Worm (Caenorhabditis elegans) whole organism, late embryonic: Measurements from ENCODE around the gene srbc-17.

Experiments used
- C38D4.7 ChIP-seq: fragments of 200-800 bp; sonication (Bioruptor generic); optimal IDR thresholded peaks from 2 replicates; lab custom pipeline; 2018; ENCODE audit warnings: mild to moderate bottlenecking, missing genetic modification characterization, moderate library complexity, missing compliant biosample characterization
- F13H6.1 ChIP-seq: sonication (generic microtip); optimal IDR thresholded peaks from 2 replicates; lab custom pipeline; 2016; ENCODE audit warnings: missing genetic modification characterization, missing compliant biosample characterization
- T23F11.4 ChIP-seq: fragments of 200-800 bp; sonication (Bioruptor generic); optimal IDR thresholded peaks from 2 replicates; lab custom pipeline; 2018; ENCODE audit warnings: mild to moderate bottlenecking, missing genetic modification characterization, missing compliant biosample characterization
- ceh-14 ChIP-seq: sonication (generic microtip); optimal IDR thresholded peaks from 2 replicates; lab custom pipeline; 2016; ENCODE audit warnings: missing genotype, missing genetic modification characterization, missing compliant biosample characterization
- ceh-18 ChIP-seq: sonication (generic microtip); optimal IDR thresholded peaks from 2 replicates; lab custom pipeline; 2016; ENCODE audit warnings: missing genetic modification characterization, missing compliant biosample characterization
- ceh-22 ChIP-seq: sonication (generic microtip); optimal IDR thresholded peaks from 2 replicates; lab custom pipeline; 2017; ENCODE audit warnings: missing biosample characterization, missing genetic modification characterization
- ceh-30 ChIP-seq: fragments of 150-350 bp; optimal IDR thresholded peaks from 2 replicates; lab custom pipeline; 2014; ENCODE audit warnings: missing biosample characterization, missing genetic modification characterization
- ceh-48 ChIP-seq: sonication (generic microtip); optimal IDR thresholded peaks from 2 replicates; lab custom pipeline; 2016; ENCODE audit warnings: missing genetic modification characterization, inconsistent platforms, missing compliant biosample characterization
- ceh-9 ChIP-seq: sonication (generic microtip); optimal IDR thresholded peaks from 2 replicates; lab custom pipeline; 2016; ENCODE audit warnings: mild to moderate bottlenecking, missing genetic modification characterization, inconsistent platforms, missing compliant biosample characterization
- dmd-4 ChIP-seq: sonication (generic microtip); optimal IDR thresholded peaks from 2 replicates; lab custom pipeline; 2016; ENCODE audit warnings: borderline replicate concordance, missing genetic modification characterization, missing compliant biosample characterization
- dve-1 ChIP-seq: sonication (generic microtip); optimal IDR thresholded peaks from 2 replicates; lab custom pipeline; 2017; ENCODE audit warnings: antibody characterized with exemption, mild to moderate bottlenecking, missing genetic modification characterization, missing compliant biosample characterization
- fax-1 ChIP-seq: sonication (generic microtip); optimal IDR thresholded peaks from 2 replicates; lab custom pipeline; 2016; ENCODE audit warnings: missing genotype, missing genetic modification characterization, missing compliant biosample characterization
- fkh-10 ChIP-seq: fragments of 150-350 bp; optimal IDR thresholded peaks from 2 replicates; lab custom pipeline; 2014; ENCODE audit warnings: missing biosample characterization, missing genetic modification reagents, missing genetic modification characterization
- hlh-15 ChIP-seq: sonication (generic microtip); optimal IDR thresholded peaks from 2 replicates; lab custom pipeline; 2016; ENCODE audit warnings: missing genetic modification characterization, missing compliant biosample characterization
- hlh-30 ChIP-seq: sonication (generic microtip); optimal IDR thresholded peaks from 2 replicates; lab custom pipeline; 2017; ENCODE audit warnings: antibody characterized with exemption, missing genetic modification characterization, missing compliant biosample characterization; ENCODE audit not compliant: insufficient read depth
- hlh-6 ChIP-seq: sonication (generic microtip); optimal IDR thresholded peaks from 2 replicates; lab custom pipeline; 2016; ENCODE audit warnings: missing genotype, missing genetic modification characterization, missing compliant biosample characterization
- lim-6 ChIP-seq: sonication (generic microtip); optimal IDR thresholded peaks from 2 replicates; lab custom pipeline; 2016; ENCODE audit warnings: missing genetic modification characterization, missing compliant biosample characterization
- lin-11 ChIP-seq: fragments of 200-800 bp; sonication (Bioruptor generic); optimal IDR thresholded peaks from 2 replicates; lab custom pipeline; 2018; ENCODE audit warnings: mild to moderate bottlenecking, missing genetic modification characterization, missing compliant biosample characterization
- madf-2 ChIP-seq: sonication (generic microtip); optimal IDR thresholded peaks from 2 replicates; lab custom pipeline; 2017; ENCODE audit warnings: missing genetic modification characterization, missing compliant biosample characterization
- mec-3 ChIP-seq: sonication (generic microtip); optimal IDR thresholded peaks from 2 replicates; lab custom pipeline; 2016; ENCODE audit warnings: borderline replicate concordance, missing genetic modification characterization, missing compliant biosample characterization
- nfya-1 ChIP-seq: sonication (generic microtip); optimal IDR thresholded peaks from 2 replicates; lab custom pipeline; 2017; ENCODE audit warnings: missing genetic modification characterization, mild to moderate bottlenecking, missing compliant biosample characterization, antibody characterized with exemption, moderate library complexity
- nhr-11 ChIP-seq: fragments of 150-350 bp; optimal IDR thresholded peaks from 2 replicates; lab custom pipeline; 2014; ENCODE audit warnings: missing biosample characterization, missing genetic modification characterization
- nhr-232 ChIP-seq: sonication (generic microtip); optimal IDR thresholded peaks from 2 replicates; lab custom pipeline; 2016; ENCODE audit warnings: missing genetic modification characterization, missing compliant biosample characterization
- npax-4 ChIP-seq: sonication (generic microtip); optimal IDR thresholded peaks from 2 replicates; lab custom pipeline; 2016; ENCODE audit warnings: missing genetic modification characterization, missing compliant biosample characterization
- odd-2 ChIP-seq: sonication (generic microtip); optimal IDR thresholded peaks from 2 replicates; lab custom pipeline; 2017; ENCODE audit warnings: antibody characterized with exemption, mild to moderate bottlenecking, missing genetic modification characterization, missing compliant biosample characterization
- pag-3 ChIP-seq: sonication (generic microtip); optimal IDR thresholded peaks from 2 replicates; lab custom pipeline; 2016; ENCODE audit warnings: missing compliant biosample characterization, missing genetic modification characterization, borderline replicate concordance
- pat-9 ChIP-seq: fragments of 200-800 bp; sonication (Bioruptor generic); optimal IDR thresholded peaks from 2 replicates; lab custom pipeline; 2018; ENCODE audit warnings: mild to moderate bottlenecking, missing genetic modification characterization, moderate library complexity, missing compliant biosample characterization
- pha-4 ChIP-seq: fragments of 150-350 bp; optimal IDR thresholded peaks from 2 replicates; lab custom pipeline; 2018; ENCODE audit warnings: missing biosample characterization, missing genetic modification reagents, missing genetic modification characterization
- pqm-1 ChIP-seq: sonication (generic microtip); optimal IDR thresholded peaks from 2 replicates; lab custom pipeline; 2016; ENCODE audit warnings: missing genetic modification characterization, missing compliant biosample characterization
- ref-2 ChIP-seq: sonication (generic microtip); optimal IDR thresholded peaks from 2 replicates; lab custom pipeline; 2016; ENCODE audit warnings: missing genetic modification characterization, missing compliant biosample characterization
- sox-2 ChIP-seq: fragments of 200-800 bp; sonication (Bioruptor generic); IDR thresholded peaks from 2 replicates; pipeline ENCODE4 v1.3.6; 2022; ENCODE audit warnings: missing genetic modification reagents, missing genetic modification characterization, missing compliant biosample characterization
- sox-4 ChIP-seq: sonication (generic microtip); optimal IDR thresholded peaks from 2 replicates; lab custom pipeline; 2017; ENCODE audit warnings: mild to moderate bottlenecking, missing genetic modification characterization, inconsistent platforms, missing compliant biosample characterization
- tbx-2 ChIP-seq: sonication (generic microtip); optimal IDR thresholded peaks from 2 replicates; lab custom pipeline; 2016; ENCODE audit warnings: missing genetic modification characterization, missing compliant biosample characterization
- tbx-7 ChIP-seq: sonication (generic microtip); optimal IDR thresholded peaks from 2 replicates; lab custom pipeline; 2016; ENCODE audit warnings: missing genotype, missing genetic modification characterization, missing compliant biosample characterization
- ttx-3 ChIP-seq: sonication (generic microtip); optimal IDR thresholded peaks from 2 replicates; lab custom pipeline; 2016; ENCODE audit warnings: missing genetic modification reagents, missing genetic modification characterization, missing compliant biosample characterization
- unc-42 ChIP-seq: sonication (generic microtip); optimal IDR thresholded peaks from 2 replicates; lab custom pipeline; 2016; ENCODE audit warnings: missing genotype, missing genetic modification characterization, missing compliant biosample characterization
- unc-86 ChIP-seq: sonication (generic microtip); optimal IDR thresholded peaks from 2 replicates; lab custom pipeline; 2016; ENCODE audit warnings: missing genetic modification characterization, missing compliant biosample characterization
- zip-5 ChIP-seq: sonication (generic microtip); optimal IDR thresholded peaks from 2 replicates; lab custom pipeline; 2016; ENCODE audit warnings: missing genetic modification characterization, missing compliant biosample characterization

srbc-17 gene

DNA sequence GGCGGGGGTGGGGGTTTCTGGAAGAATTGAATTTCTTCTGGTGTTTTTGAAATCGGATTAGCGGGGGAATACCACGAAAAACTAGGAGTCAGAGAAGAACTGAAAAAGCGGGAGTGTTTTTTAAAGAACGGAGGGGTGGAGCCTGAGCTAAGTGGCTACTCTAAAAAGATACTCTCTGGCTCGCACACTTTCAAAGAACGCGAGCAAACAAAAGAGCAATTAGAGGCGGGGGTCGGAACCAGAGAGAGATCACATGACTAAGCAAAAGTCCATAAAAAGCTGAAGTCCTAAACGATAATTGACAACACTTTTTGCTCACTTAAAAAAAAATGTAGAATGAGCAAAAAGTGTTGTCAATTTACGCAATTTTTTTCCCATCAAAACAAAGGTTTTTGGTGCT, 43.2 kb upstream of the srbc-17 start:
- TF ChIP-seq hlh-30: peak; percentile 56
- TF ChIP-seq unc-42 (tag; lab: Kevin White, UChicago): peak; percentile 19
- TF ChIP-seq dve-1 (tag; lab: Kevin White, UChicago): no peak
- TF ChIP-seq fkh-10 (GFP tag; lab: Kevin White, UChicago): no peak
- no peak for TF ChIP-seq pag-3 (tag; lab: Kevin White, UChicago)
- TF ChIP-seq ceh-18 (tag; lab: Kevin White, UChicago): no peak
- no peak for TF ChIP-seq unc-86 (tag; lab: Kevin White, UChicago)
- TF ChIP-seq odd-2 (tag; lab: Kevin White, UChicago): no peak
- TF ChIP-seq, all 69 proteins: peak for 2

DNA sequence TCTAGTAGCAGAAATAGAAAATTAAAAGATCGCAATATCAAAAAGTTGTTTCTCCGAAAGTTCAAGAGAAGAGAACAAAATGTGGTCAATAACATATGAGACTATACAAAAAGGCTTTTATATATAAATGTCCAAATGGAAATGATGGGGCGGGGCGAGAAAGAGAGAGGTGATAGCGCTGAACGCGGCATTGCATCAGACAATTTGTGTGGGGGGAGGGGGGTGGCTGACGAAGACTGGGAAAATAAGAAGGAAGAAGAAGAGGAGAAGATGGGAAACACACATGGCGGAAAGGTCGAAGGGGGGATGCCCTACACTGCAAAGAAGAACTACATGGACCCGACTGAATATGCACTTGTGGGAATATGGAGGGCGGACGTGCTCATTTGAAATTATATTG, 42.2 kb upstream of the srbc-17 start:
- TF ChIP-seq unc-42 (tag; lab: Kevin White, UChicago): peak; percentile 3
- no peak for TF ChIP-seq ttx-3
- TF ChIP-seq lin-11 (tag; lab: Kevin White, UChicago): no peak
- no peak for TF ChIP-seq npax-4 (tag; lab: Kevin White, UChicago)
- TF ChIP-seq nhr-232 (tag; lab: Kevin White, UChicago): no peak
- peak; percentile 21 for TF ChIP-seq sox-4 (tag; lab: Kevin White, UChicago)

ce11 chrV:2137010-2137409, 40.5 kb upstream of the srbc-17 start:
- no peak for TF ChIP-seq pqm-1 (tag; lab: Kevin White, UChicago)
- TF ChIP-seq unc-42 (tag; lab: Kevin White, UChicago): no peak
- no peak for TF ChIP-seq ref-2 (tag; lab: Kevin White, UChicago)
- no peak for TF ChIP-seq hlh-6 (tag; lab: Kevin White, UChicago)
- no peak for TF ChIP-seq tbx-7
- no peak for TF ChIP-seq nhr-11 (tag; lab: Kevin White, UChicago)

- TF ChIP-seq hlh-15 (no peak), C38D4.7 (no peak), fax-1 (tag; lab: Kevin White, UChicago) (no peak), T23F11.4 (GFP tag; lab: Kevin White, UChicago) (no peak), F13H6.1 (tag; lab: Kevin White, UChicago) (no peak), sox-2 (no peak), ceh-22 (tag; lab: Kevin White, UChicago) (no peak), nhr-232 (tag; lab: Kevin White, UChicago) (no peak), ceh-18 (tag; lab: Kevin White, UChicago) (no peak), dve-1 (tag; lab: Kevin White, UChicago) (no peak), nfya-1 (no peak), ceh-9 (tag; lab: Kevin White, UChicago) (no peak), hlh-30 (no peak), lim-6 (tag; lab: Kevin White, UChicago) (no peak), pat-9 (tag; lab: Kevin White, UChicago) (no peak), dmd-4 (tag; lab: Kevin White, UChicago) (no peak), madf-2 (tag; lab: Kevin White, UChicago) (no peak), ceh-14 (tag; lab: Kevin White, UChicago) (no peak)
Measured at ce11 chrV:2138287-2138686, 39.2 kb upstream of the srbc-17 start.

ce11 chrV:2139918-2140317, 37.6 kb upstream of the srbc-17 start, which contains the start of gene F22F7.7:
F22F7.7 (minus strand) TSS chrV:2140042.
- TF ChIP-seq tbx-2 (tag; lab: Kevin White, UChicago) (no peak), zip-5 (no peak), pha-4 (no peak), ceh-30 (tag; lab: Kevin White, UChicago) (no peak), npax-4 (tag; lab: Kevin White, UChicago) (no peak), mec-3 (tag; lab: Kevin White, UChicago) (no peak), ceh-48 (no peak)
